Fruit fly (Drosophila melanogaster) whole organism, embryonic: ENCODE measurements around the gene gukh.

Source experiments
- Abd-B ChIP-seq: fragments of 200-800 bp; sonication (Bioruptor generic); optimal IDR thresholded peaks from 2 replicates; lab custom pipeline; 2018; ENCODE audit warnings: missing biosample characterization, mild to moderate bottlenecking, missing genetic modification characterization, moderate library complexity
- Blimp-1 ChIP-seq: fragments of 200-800 bp; sonication (Bioruptor generic); optimal IDR thresholded peaks from 3 replicates; lab custom pipeline; 2018; ENCODE audit warnings: missing biosample characterization, missing genetic modification characterization, mild to moderate bottlenecking, moderate library complexity, missing genetic modification reagents
- CG10209 ChIP-seq: fragments of 200-800 bp; sonication (Bioruptor generic); optimal IDR thresholded peaks from 3 replicates; lab custom pipeline; 2017; ENCODE audit warnings: missing biosample characterization, mild to moderate bottlenecking, missing genetic modification characterization, missing genetic modification reagents
- CG10431 ChIP-seq: fragments of 200-800 bp; sonication (Bioruptor generic); optimal IDR thresholded peaks from 3 replicates; lab custom pipeline; 2018; ENCODE audit warnings: missing biosample characterization, mild to moderate bottlenecking, missing genetic modification characterization
- CG11085 ChIP-seq: fragments of 200-800 bp; sonication (Bioruptor generic); IDR thresholded peaks from 2 replicates; pipeline ENCODE4 v1.3.6; 2022; ENCODE audit warnings: missing biosample characterization, missing genetic modification characterization
- CG11456 ChIP-seq: fragments of 200-800 bp; sonication (Bioruptor generic); IDR thresholded peaks from 3 replicates; pipeline ENCODE4 v1.3.6; 2022; ENCODE audit warnings: missing biosample characterization, missing genetic modification characterization
- CG11695 ChIP-seq: fragments of 200-800 bp; sonication (Bioruptor generic); IDR thresholded peaks from 3 replicates; pipeline ENCODE4 v1.3.6; 2022; ENCODE audit warnings: missing biosample characterization, missing genetic modification characterization
- CG11696 ChIP-seq: fragments of 200-800 bp; sonication (Bioruptor generic); IDR thresholded peaks from 2 replicates; pipeline ENCODE4 v1.3.6; 2022; ENCODE audit warnings: missing biosample characterization, missing genetic modification characterization
- CG1233 ChIP-seq: fragments of 200-800 bp; sonication (Bioruptor generic); optimal IDR thresholded peaks from 4 replicates; lab custom pipeline; 2018; ENCODE audit warnings: missing biosample characterization, mild to moderate bottlenecking, missing genetic modification characterization
- CG12659 ChIP-seq: fragments of 200-800 bp; sonication (Bioruptor generic); optimal IDR thresholded peaks from 3 replicates; lab custom pipeline; 2017; ENCODE audit warnings: mild to moderate bottlenecking, missing biosample characterization, missing genetic modification reagents, missing genetic modification characterization
- CG13287 ChIP-seq: fragments of 200-800 bp; sonication (Bioruptor generic); IDR thresholded peaks from 2 replicates; pipeline ENCODE4 v1.3.6; 2022; ENCODE audit warnings: missing biosample characterization, missing genetic modification characterization; ENCODE audit not compliant: partially characterized antibody
- CG13775 ChIP-seq: fragments of 200-800 bp; sonication (Bioruptor generic); optimal IDR thresholded peaks from 3 replicates; lab custom pipeline; 2017; ENCODE audit warnings: missing biosample characterization, mild to moderate bottlenecking, missing genetic modification characterization
- CG15011 ChIP-seq: fragments of 200-800 bp; sonication (Bioruptor generic); optimal IDR thresholded peaks from 3 replicates; lab custom pipeline; 2018; ENCODE audit warnings: missing biosample characterization, mild to moderate bottlenecking, missing genetic modification characterization
- CG15269 ChIP-seq: fragments of 200-800 bp; sonication (Bioruptor generic); optimal IDR thresholded peaks from 2 replicates; lab custom pipeline; 2018; ENCODE audit warnings: missing biosample characterization, mild to moderate bottlenecking, missing genetic modification characterization, moderate library complexity
- CG17568 ChIP-seq: fragments of 200-800 bp; sonication (Bioruptor generic); optimal IDR thresholded peaks from 2 replicates; lab custom pipeline; 2018; ENCODE audit warnings: missing biosample characterization, mild to moderate bottlenecking, missing genetic modification characterization, moderate library complexity
- CG18599 ChIP-seq: fragments of 200-800 bp; sonication (Bioruptor generic); optimal IDR thresholded peaks from 3 replicates; lab custom pipeline; 2017; ENCODE audit warnings: missing biosample characterization, missing genetic modification characterization, mild to moderate bottlenecking, moderate library complexity, missing genetic modification reagents
- CG2712 ChIP-seq: fragments of 200-800 bp; optimal IDR thresholded peaks from 3 replicates; lab custom pipeline; 2019; ENCODE audit warnings: missing biosample characterization, mild to moderate bottlenecking, missing genetic modification characterization, moderate library complexity
- CG31224 ChIP-seq: fragments of 200-800 bp; sonication (Bioruptor generic); IDR thresholded peaks from 2 replicates; pipeline ENCODE4 v1.3.6; 2022; ENCODE audit warnings: missing biosample characterization, missing genetic modification characterization
- CG3726 ChIP-seq: fragments of 200-800 bp; sonication (Bioruptor generic); IDR thresholded peaks from 3 replicates; pipeline ENCODE4, ENCODE4 v1.3.6; 2022; ENCODE audit warnings: missing biosample characterization, missing genetic modification characterization
- CG4820 ChIP-seq: fragments of 200-800 bp; sonication (Bioruptor generic); optimal IDR thresholded peaks from 3 replicates; lab custom pipeline; 2016; ENCODE audit warnings: missing biosample characterization, missing genetic modification characterization
- CG7271 ChIP-seq: fragments of 200-800 bp; sonication (Bioruptor generic); optimal IDR thresholded peaks from 2 replicates; lab custom pipeline; 2018; ENCODE audit warnings: missing biosample characterization, mild to moderate bottlenecking, missing genetic modification characterization, moderate library complexity
- CG8290 ChIP-seq, 3 experiments: fragments of 200-800 bp; sonication (Bioruptor generic); optimal IDR thresholded peaks; 2 replicates each; lab custom pipeline; 2016 to 2019; ENCODE audit warnings: missing biosample characterization in 3 of 3, missing genetic modification characterization in 3 of 3, mild to moderate bottlenecking in 2 of 3, moderate library complexity in 1 of 3
- CG9215 ChIP-seq: fragments of 200-800 bp; sonication (Bioruptor generic); IDR thresholded peaks from 2 replicates; pipeline ENCODE4 v1.3.6; 2022; ENCODE audit warnings: missing biosample characterization, missing genetic modification characterization
- CoRest ChIP-seq: fragments of 200-800 bp; sonication (Bioruptor generic); optimal IDR thresholded peaks from 3 replicates; lab custom pipeline; 2018; ENCODE audit warnings: missing biosample characterization, mild to moderate bottlenecking, missing genetic modification characterization, moderate library complexity
- Fer3 ChIP-seq: fragments of 200-800 bp; sonication (Bioruptor generic); optimal IDR thresholded peaks from 2 replicates; lab custom pipeline; 2018; ENCODE audit warnings: missing biosample characterization, mild to moderate bottlenecking, missing genetic modification characterization, moderate library complexity
- GATAe ChIP-seq: fragments of 200-800 bp; sonication (Bioruptor generic); conservative IDR thresholded peaks from 2 replicates; pipeline ENCODE4 v1.3.6; 2022; ENCODE audit warnings: missing biosample characterization, missing genetic modification characterization
- H15 ChIP-seq: fragments of 200-800 bp; sonication (Bioruptor generic); IDR thresholded peaks from 3 replicates; pipeline ENCODE4 v1.3.6; 2022; ENCODE audit warnings: missing biosample characterization, missing genetic modification characterization
- Max ChIP-seq: fragments of 200-800 bp; sonication (Bioruptor generic); optimal IDR thresholded peaks from 2 replicates; lab custom pipeline; 2016; ENCODE audit warnings: missing biosample characterization, mild to moderate bottlenecking, missing genetic modification characterization
- Meics ChIP-seq: fragments of 200-800 bp; sonication (Bioruptor generic); optimal IDR thresholded peaks from 2 replicates; lab custom pipeline; 2017; ENCODE audit warnings: missing biosample characterization, mild to moderate bottlenecking, missing genetic modification characterization
- Opbp ChIP-seq: fragments of 200-800 bp; sonication (Bioruptor generic); IDR thresholded peaks from 3 replicates; pipeline ENCODE4 v1.3.6; 2022; ENCODE audit warnings: missing biosample characterization, missing genetic modification characterization; ENCODE audit not compliant: partially characterized antibody
- PHDP ChIP-seq: fragments of 200-800 bp; sonication (Bioruptor generic); optimal IDR thresholded peaks from 3 replicates; lab custom pipeline; 2018; ENCODE audit warnings: missing biosample characterization, mild to moderate bottlenecking, missing genetic modification characterization, moderate library complexity
- Pdp1 ChIP-seq, 2 experiments: fragments of 200-800 bp; sonication (Bioruptor generic); optimal IDR thresholded peaks; 3 replicates each; lab custom pipeline; 2016; ENCODE audit warnings: missing biosample characterization in 2 of 2, missing genetic modification characterization in 2 of 2, mild to moderate bottlenecking in 1 of 2, moderate library complexity in 1 of 2
- Scr ChIP-seq: fragments of 200-800 bp; sonication (Bioruptor generic); IDR thresholded peaks from 2 replicates; pipeline ENCODE4 v1.3.6; 2022; ENCODE audit warnings: missing biosample characterization, missing genetic modification characterization; ENCODE audit not compliant: partially characterized antibody
- al ChIP-seq: fragments of 200-800 bp; sonication (Bioruptor generic); IDR thresholded peaks from 2 replicates; pipeline ENCODE4 v1.3.6; 2022; ENCODE audit warnings: missing biosample characterization, missing genetic modification characterization
- aop ChIP-seq: fragments of 200-800 bp; sonication (Bioruptor generic); IDR thresholded peaks from 2 replicates; pipeline ENCODE4 v1.3.6; 2022; ENCODE audit warnings: missing biosample characterization, missing genetic modification characterization
- ara ChIP-seq: fragments of 200-800 bp; sonication (Bioruptor generic); IDR thresholded peaks from 2 replicates; pipeline ENCODE4 v1.3.6; 2022; ENCODE audit warnings: missing biosample characterization, missing genetic modification characterization
- bcd ChIP-seq: fragments of 200-800 bp; sonication (Bioruptor generic); optimal IDR thresholded peaks from 2 replicates; lab custom pipeline; 2017; ENCODE audit warnings: missing biosample characterization, mild to moderate bottlenecking, missing genetic modification characterization
- dmrt11E ChIP-seq: fragments of 200-800 bp; sonication (Bioruptor generic); optimal IDR thresholded peaks from 3 replicates; lab custom pipeline; 2018; ENCODE audit warnings: missing biosample characterization, mild to moderate bottlenecking, missing genetic modification characterization, moderate library complexity
- ems ChIP-seq: fragments of 200-800 bp; sonication (Bioruptor generic); optimal IDR thresholded peaks from 3 replicates; lab custom pipeline; 2016; ENCODE audit warnings: missing biosample characterization, missing genetic modification characterization
- gcm2 ChIP-seq: fragments of 200-800 bp; sonication (Bioruptor generic); optimal IDR thresholded peaks from 2 replicates; lab custom pipeline; 2016; ENCODE audit warnings: missing biosample characterization, missing genetic modification characterization
- oc ChIP-seq: fragments of 200-800 bp; sonication (Bioruptor generic); optimal IDR thresholded peaks from 2 replicates; lab custom pipeline; 2018; ENCODE audit warnings: missing biosample characterization, mild to moderate bottlenecking, missing genetic modification characterization, moderate library complexity
- org-1 ChIP-seq: fragments of 200-800 bp; sonication (Bioruptor generic); optimal IDR thresholded peaks from 2 replicates; lab custom pipeline; 2017; ENCODE audit warnings: missing biosample characterization, missing genetic modification characterization
- pb ChIP-seq: fragments of 200-800 bp; sonication (Bioruptor generic); optimal IDR thresholded peaks from 3 replicates; lab custom pipeline; 2016; ENCODE audit warnings: missing biosample characterization, missing genetic modification characterization
- scrt ChIP-seq: fragments of 200-800 bp; sonication (Bioruptor generic); optimal IDR thresholded peaks from 2 replicates; lab custom pipeline; 2018; ENCODE audit warnings: missing biosample characterization, mild to moderate bottlenecking, missing genetic modification characterization, moderate library complexity
- sens ChIP-seq: fragments of 200-800 bp; sonication (Bioruptor generic); peaks from one replicate; lab custom pipeline; 2016; ENCODE audit warnings: missing biosample characterization, missing genetic modification characterization
- shn ChIP-seq: fragments of 200-800 bp; sonication (Bioruptor generic); optimal IDR thresholded peaks from 3 replicates; lab custom pipeline; 2016; ENCODE audit warnings: missing biosample characterization, missing genetic modification characterization
- unpg ChIP-seq: fragments of 200-800 bp; sonication (Bioruptor generic); optimal IDR thresholded peaks from 3 replicates; lab custom pipeline; 2018; ENCODE audit warnings: missing biosample characterization, mild to moderate bottlenecking, missing genetic modification characterization, moderate library complexity
- vvl ChIP-seq: fragments of 200-800 bp; sonication (Bioruptor generic); IDR thresholded peaks from 2 replicates; pipeline ENCODE4 v1.3.6; 2022; ENCODE audit warnings: missing biosample characterization, missing genetic modification characterization
- yki ChIP-seq: fragments of >200 bp; optimal IDR thresholded peaks from 3 replicates; lab custom pipeline; 2018
- zf30C ChIP-seq: fragments of 200-800 bp; sonication (Bioruptor generic); optimal IDR thresholded peaks from 3 replicates; lab custom pipeline; 2018; ENCODE audit warnings: missing biosample characterization, mild to moderate bottlenecking, missing genetic modification characterization

The gukh gene

dm6 chr3R:19010923-19011322, 27.1 kb downstream of the gukh start (continued):
- peak; percentile 74 for TF ChIP-seq sens (GFP tag; lab: Kevin White, UChicago)
- TF ChIP-seq ems (GFP tag; lab: Kevin White, UChicago) = no peak
- no peak for TF ChIP-seq CG10431
- TF ChIP-seq shn (GFP tag; lab: Kevin White, UChicago) = no peak
- TF ChIP-seq CG12659 (GFP tag; lab: Kevin White, UChicago) = no peak
- TF ChIP-seq CG10209 (GFP tag; lab: Kevin White, UChicago) = peak; percentile 36
- TF ChIP-seq unpg (GFP tag; lab: Kevin White, UChicago) = peak; percentile 33
- peak; percentile 38 for TF ChIP-seq CG15011 (GFP tag; lab: Kevin White, UChicago)
- TF ChIP-seq yki (lab: Kevin White, UChicago) = no peak
- no peak for TF ChIP-seq zf30C
- TF ChIP-seq Abd-B = no peak
- peak; percentile 39 for TF ChIP-seq CoRest (tag; lab: Kevin White, UChicago)
- TF ChIP-seq Fer3 = peak; percentile 47
- no peak for TF ChIP-seq gcm2 (GFP tag; lab: Kevin White, UChicago)
- no peak for TF ChIP-seq al (GFP tag; lab: Robert Waterston, UW)
- TF ChIP-seq CG11456 (GFP tag; lab: Robert Waterston, UW) = no peak
- TF ChIP-seq Blimp-1 (GFP tag; lab: Kevin White, UChicago) = peak; percentile 34
- peak; percentile 52 for TF ChIP-seq PHDP
- TF ChIP-seq Pdp1 (GFP tag; optimal IDR thresholded peaks at IDR 0.05; lab: Kevin White, UChicago) = peak in 1 of 2 experiments; percentile 51
- TF ChIP-seq GATAe = no peak
- no peak for TF ChIP-seq CG11085 (GFP tag; lab: Robert Waterston, UW)
- no peak for TF ChIP-seq pb (GFP tag; lab: Kevin White, UChicago)
- no peak for TF ChIP-seq CG31224 (GFP tag; lab: Robert Waterston, UW)
- TF ChIP-seq CG11696 (GFP tag; lab: Robert Waterston, UW) = no peak
- 0 out of 2 replicates have a peak, but pooled peaks have one; percentile 38 for TF ChIP-seq ara
- peak; percentile 2 for TF ChIP-seq bcd (GFP tag; lab: Kevin White, UChicago)
- no peak for TF ChIP-seq CG13287 (GFP tag; lab: Robert Waterston, UW)
- peak; percentile 41; the same call in 1 of the 3 replicates for TF ChIP-seq CG11695 (GFP tag; lab: Robert Waterston, UW)
- no peak for TF ChIP-seq CG4820
- TF ChIP-seq vvl = no peak
- TF ChIP-seq oc = no peak
- TF ChIP-seq H15 (GFP tag; lab: Robert Waterston, UW) = no peak
- TF ChIP-seq dmrt11E (tag; lab: Kevin White, UChicago) = peak; percentile 23
- peak; percentile 21 for TF ChIP-seq CG15269 (tag; lab: Kevin White, UChicago)
- TF ChIP-seq CG1233 (GFP tag; lab: Kevin White, UChicago) = peak; percentile 20
- TF ChIP-seq org-1 (GFP tag; lab: Kevin White, UChicago) = no peak
- no peak for TF ChIP-seq Opbp (GFP tag; lab: Robert Waterston, UW)
- no peak for TF ChIP-seq CG8290 (GFP tag; optimal IDR thresholded peaks at IDR 0.05; lab: Kevin White, UChicago)
- TF ChIP-seq CG8290 (tag; optimal IDR thresholded peaks at IDR 0.05; lab: Kevin White, UChicago) = peak in 1 of 2 experiments; percentile 44
- TF ChIP-seq CG13775 (GFP tag; lab: Kevin White, UChicago) = no peak
- TF ChIP-seq Meics (GFP tag; lab: Kevin White, UChicago) = peak; percentile 39
- peak; percentile 17 for TF ChIP-seq CG2712 (tag; lab: Kevin White, UChicago)
- TF ChIP-seq CG9215 (GFP tag; lab: Robert Waterston, UW) = no peak
- TF ChIP-seq Max = peak; percentile 7
- TF ChIP-seq Scr = no peak
- TF ChIP-seq aop (GFP tag; lab: Robert Waterston, UW) = no peak
- TF ChIP-seq CG7271 = peak; percentile 76
- TF ChIP-seq CG3726 = no peak
- peak; percentile 6 for TF ChIP-seq CG17568 (GFP tag; lab: Kevin White, UChicago)
- peak; percentile 23 for TF ChIP-seq CG18599 (GFP tag; lab: Kevin White, UChicago)
- TF ChIP-seq scrt (GFP tag; lab: Kevin White, UChicago) = no peak
